Fruit fly (Drosophila melanogaster) whole organism, prepupa: ENCODE results near the gene AlkB.

Experiments
- Blimp-1 ChIP-seq: fragments of 200-800 bp; sonication (Bioruptor generic); optimal IDR thresholded peaks from 3 replicates; lab custom pipeline; 2017; ENCODE audit warnings: missing biosample characterization, missing genetic modification characterization, mild to moderate bottlenecking, moderate library complexity, missing genetic modification reagents
- CG10669 ChIP-seq: fragments of 200-800 bp; sonication (Bioruptor generic); optimal IDR thresholded peaks from 3 replicates; lab custom pipeline; 2018; ENCODE audit warnings: missing biosample characterization, mild to moderate bottlenecking, missing genetic modification characterization, moderate library complexity
- CG15336 ChIP-seq: fragments of 200-800 bp; sonication (Bioruptor generic); IDR thresholded peaks from 2 replicates; pipeline ENCODE4 v1.3.6; 2022; ENCODE audit warnings: missing biosample characterization, missing genetic modification characterization
- CG1621 ChIP-seq: fragments of 200-800 bp; sonication (Bioruptor generic); optimal IDR thresholded peaks from 3 replicates; lab custom pipeline; 2018; ENCODE audit warnings: missing biosample characterization, mild to moderate bottlenecking, missing genetic modification characterization
- CG16779 ChIP-seq: fragments of 200-800 bp; sonication (Bioruptor generic); optimal IDR thresholded peaks from 3 replicates; lab custom pipeline; 2017; ENCODE audit warnings: missing biosample characterization, mild to moderate bottlenecking, missing genetic modification characterization
- CG31627 ChIP-seq: fragments of 200-800 bp; sonication (Bioruptor generic); optimal IDR thresholded peaks from 3 replicates; lab custom pipeline; 2016; ENCODE audit warnings: missing biosample characterization, missing genetic modification characterization
- CG34406 ChIP-seq: fragments of 200-800 bp; sonication (Bioruptor generic); optimal IDR thresholded peaks from 3 replicates; lab custom pipeline; 2016; ENCODE audit warnings: missing biosample characterization, missing genetic modification characterization
- CG3919 ChIP-seq: fragments of 200-800 bp; sonication (Bioruptor generic); optimal IDR thresholded peaks from 3 replicates; lab custom pipeline; 2016; ENCODE audit warnings: missing biosample characterization, missing genetic modification characterization
- CG4318 ChIP-seq: fragments of 200-800 bp; sonication (Bioruptor generic); optimal IDR thresholded peaks from 3 replicates; lab custom pipeline; 2017; ENCODE audit warnings: missing biosample characterization, mild to moderate bottlenecking, missing genetic modification characterization
- CG6163 ChIP-seq: fragments of 200-800 bp; sonication (Bioruptor generic); IDR thresholded peaks from 3 replicates; pipeline ENCODE4 v1.3.6; 2022; ENCODE audit warnings: missing biosample characterization, missing genetic modification characterization
- CG6792 ChIP-seq: fragments of 200-800 bp; sonication (Bioruptor generic); optimal IDR thresholded peaks from 3 replicates; lab custom pipeline; 2016; ENCODE audit warnings: missing biosample characterization, missing genetic modification characterization
- CG6854 ChIP-seq: fragments of 200-800 bp; sonication (Bioruptor generic); optimal IDR thresholded peaks from 2 replicates; lab custom pipeline; 2017; ENCODE audit warnings: missing biosample characterization, mild to moderate bottlenecking, missing genetic modification characterization
- CG8119 ChIP-seq: fragments of 200-800 bp; sonication (Bioruptor generic); IDR thresholded peaks from 3 replicates; pipeline ENCODE4 v1.3.6; 2022; ENCODE audit warnings: missing biosample characterization, missing genetic modification characterization
- CG8632 ChIP-seq: fragments of 200-800 bp; sonication (Bioruptor generic); optimal IDR thresholded peaks from 3 replicates; lab custom pipeline; 2016; ENCODE audit warnings: missing biosample characterization, missing genetic modification characterization
- CG9139 ChIP-seq: fragments of 200-800 bp; sonication (Bioruptor generic); optimal IDR thresholded peaks from 3 replicates; lab custom pipeline; 2017; ENCODE audit warnings: missing biosample characterization, mild to moderate bottlenecking, missing genetic modification characterization
- Eip75B ChIP-seq: fragments of 200-800 bp; sonication (Bioruptor generic); optimal IDR thresholded peaks from 3 replicates; lab custom pipeline; 2016; ENCODE audit warnings: missing biosample characterization, missing genetic modification characterization
- Eip78C ChIP-seq: fragments of 200-800 bp; sonication (Bioruptor generic); peaks from one replicate; lab custom pipeline; 2016; ENCODE audit warnings: missing biosample characterization, missing genetic modification characterization
- Ets21C ChIP-seq: fragments of 200-800 bp; sonication (Bioruptor generic); optimal IDR thresholded peaks from 3 replicates; lab custom pipeline; 2016; ENCODE audit warnings: missing biosample characterization, missing genetic modification characterization
- Gug ChIP-seq: fragments of 200-800 bp; sonication (Bioruptor generic); IDR thresholded peaks from 2 replicates; pipeline ENCODE4 v1.3.6; 2022; ENCODE audit warnings: missing biosample characterization, missing genetic modification characterization
- Hr38 ChIP-seq: sonication (Bioruptor generic); optimal IDR thresholded peaks from 2 replicates; lab custom pipeline; 2016; ENCODE audit warnings: missing biosample characterization, missing genetic modification characterization
- Hr39 ChIP-seq: fragments of 200-800 bp; sonication (Bioruptor generic); optimal IDR thresholded peaks from 2 replicates; lab custom pipeline; 2016; ENCODE audit warnings: missing biosample characterization, missing genetic modification characterization
- Hr4 ChIP-seq: fragments of 200-800 bp; sonication (Bioruptor generic); optimal IDR thresholded peaks from 3 replicates; lab custom pipeline; 2016; ENCODE audit warnings: missing biosample characterization, missing genetic modification characterization
- Lpt ChIP-seq: fragments of 200-800 bp; sonication (Bioruptor generic); optimal IDR thresholded peaks from 3 replicates; lab custom pipeline; 2016; ENCODE audit warnings: missing biosample characterization, missing genetic modification characterization
- OdsH ChIP-seq: fragments of 200-800 bp; sonication (Bioruptor generic); optimal IDR thresholded peaks from 3 replicates; lab custom pipeline; 2016; ENCODE audit warnings: missing biosample characterization, missing genetic modification characterization
- Smox ChIP-seq: fragments of 200-800 bp; sonication (Bioruptor generic); optimal IDR thresholded peaks from 3 replicates; lab custom pipeline; 2016; ENCODE audit warnings: missing biosample characterization, missing genetic modification characterization
- Sox14 ChIP-seq: fragments of 200-800 bp; sonication (Bioruptor generic); optimal IDR thresholded peaks from 3 replicates; lab custom pipeline; 2016; ENCODE audit warnings: missing biosample characterization, missing genetic modification characterization
- cyc ChIP-seq: fragments of 200-800 bp; sonication (Bioruptor generic); optimal IDR thresholded peaks from 3 replicates; lab custom pipeline; 2016; ENCODE audit warnings: missing biosample characterization, missing genetic modification characterization
- dac ChIP-seq: fragments of 200-800 bp; sonication (Bioruptor generic); optimal IDR thresholded peaks from 2 replicates; lab custom pipeline; 2017; ENCODE audit warnings: missing biosample characterization, mild to moderate bottlenecking, missing genetic modification characterization
- dsx ChIP-seq: fragments of 200-800 bp; optimal IDR thresholded peaks from 3 replicates; lab custom pipeline; 2019; ENCODE audit warnings: missing biosample characterization, mild to moderate bottlenecking, missing genetic modification characterization, moderate library complexity; ENCODE audit not compliant: poor library complexity, severe bottlenecking
- esn ChIP-seq: fragments of 200-800 bp; sonication (Bioruptor generic); optimal IDR thresholded peaks from 2 replicates; lab custom pipeline; 2016; ENCODE audit warnings: missing biosample characterization, mild to moderate bottlenecking, missing genetic modification characterization, moderate library complexity
- fd59A ChIP-seq: fragments of 200-800 bp; sonication (Bioruptor generic); optimal IDR thresholded peaks from 2 replicates; lab custom pipeline; 2017; ENCODE audit warnings: missing biosample characterization, mild to moderate bottlenecking, missing genetic modification characterization, missing genetic modification reagents
- fkh ChIP-seq: fragments of 200-800 bp; sonication (Bioruptor generic); optimal IDR thresholded peaks from 3 replicates; lab custom pipeline; 2017; ENCODE audit warnings: missing biosample characterization, mild to moderate bottlenecking, missing genetic modification characterization, moderate library complexity
- ss ChIP-seq, 2 experiments: fragments of 200-800 bp; sonication (Bioruptor generic); optimal IDR thresholded peaks; 2 replicates in 1 of 2; 3 replicates in 1 of 2; lab custom pipeline; 2017 to 2018; ENCODE audit warnings: mild to moderate bottlenecking in 2 of 2, missing biosample characterization in 2 of 2, missing genetic modification characterization in 2 of 2, moderate library complexity in 1 of 2
- svp ChIP-seq: fragments of 200-800 bp; sonication (Bioruptor generic); peaks from one replicate; lab custom pipeline; 2016; ENCODE audit warnings: missing biosample characterization, missing genetic modification characterization
- topi ChIP-seq: fragments of 200-800 bp; sonication (Bioruptor generic); optimal IDR thresholded peaks from 3 replicates; lab custom pipeline; 2016; ENCODE audit warnings: missing biosample characterization, missing genetic modification characterization
- vri ChIP-seq: fragments of 200-800 bp; sonication (Bioruptor generic); optimal IDR thresholded peaks from 3 replicates; lab custom pipeline; 2016; ENCODE audit warnings: missing biosample characterization, mild to moderate bottlenecking, missing genetic modification characterization

AlkB gene

dm6 chrX:15870777-15871757 is 11.8 kb upstream of the AlkB start:
- TF ChIP-seq CG8119 (GFP tag; lab: Robert Waterston, UW) (no peak), Ets21C (no peak), CG6792 (GFP tag; lab: Kevin White, UChicago) (no peak), Hr4 (no peak), CG34406 (GFP tag; lab: Kevin White, UChicago) (no peak), fkh (GFP tag; lab: Kevin White, UChicago) (peak; percentile 84), CG15336 (GFP tag; lab: Robert Waterston, UW) (0 out of 2 replicates have a peak, but pooled peaks have one; percentile 10), CG4318 (GFP tag; lab: Kevin White, UChicago) (no peak), ss (GFP tag; optimal IDR thresholded peaks at IDR 0.05; lab: Kevin White, UChicago) (no peak), Sox14 (no peak), CG6163 (GFP tag; lab: Robert Waterston, UW) (no peak), esn (peak; percentile 9), CG9139 (GFP tag; lab: Kevin White, UChicago) (no peak), CG6854 (GFP tag; lab: Kevin White, UChicago) (peak; percentile 34), fd59A (GFP tag; lab: Kevin White, UChicago) (no peak), Eip78C (GFP tag; lab: Kevin White, UChicago) (peak; percentile 80), dsx (GFP tag; lab: Kevin White, UChicago) (no peak), Hr38 (GFP tag; lab: Kevin White, UChicago) (no peak)

DNA sequence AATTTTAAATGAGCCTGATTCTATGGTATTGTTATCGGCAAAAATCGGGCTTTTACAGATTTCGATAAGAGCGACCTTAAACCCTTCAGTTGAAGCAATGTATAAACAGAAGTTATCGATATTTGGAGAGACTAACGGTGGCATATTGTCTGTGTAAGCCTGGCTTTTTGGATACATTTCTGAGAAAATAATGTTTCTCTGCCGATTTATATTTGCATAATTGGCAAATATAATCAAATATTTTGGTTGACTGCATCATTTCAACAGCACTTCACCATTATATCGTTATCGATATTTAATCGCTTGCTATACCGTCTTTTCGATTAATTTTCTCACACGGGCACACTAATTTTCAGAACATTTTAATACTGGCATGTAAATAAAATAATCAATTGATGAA is 10.6 kb upstream of the AlkB start, which contains the start of gene CG16952:
Gene CG16952 (plus strand): TSS at position 341 of the 400 bp plus-strand sequence.
- TF ChIP-seq CG31627 (peak; percentile 17), CG10669 (GFP tag; lab: Kevin White, UChicago) (no peak), topi (peak; percentile 0), Sox14 (peak; percentile 32), OdsH (GFP tag; lab: Kevin White, UChicago) (no peak), svp (GFP tag; lab: Kevin White, UChicago) (peak; percentile 81), vri (GFP tag; lab: Kevin White, UChicago) (peak; percentile 29), fkh (GFP tag; lab: Kevin White, UChicago) (peak; percentile 49)

- TF ChIP-seq CG8632 (GFP tag; lab: Kevin White, UChicago) (no peak), CG16779 (tag; lab: Kevin White, UChicago) (no peak), Smox (no peak), Blimp-1 (GFP tag; lab: Kevin White, UChicago) (no peak), CG15336 (GFP tag; lab: Robert Waterston, UW) (no peak), CG3919 (GFP tag; lab: Kevin White, UChicago) (no peak), CG34406 (GFP tag; lab: Kevin White, UChicago) (no peak), Lpt (GFP tag; lab: Kevin White, UChicago) (no peak), CG4318 (GFP tag; lab: Kevin White, UChicago) (no peak), CG8119 (GFP tag; lab: Robert Waterston, UW) (no peak), dsx (GFP tag; lab: Kevin White, UChicago) (no peak), CG1621 (tag; lab: Kevin White, UChicago) (no peak), Eip75B (no peak), Gug (no peak), esn (no peak), cyc (GFP tag; lab: Kevin White, UChicago) (no peak), Eip78C (GFP tag; lab: Kevin White, UChicago) (no peak), Hr39 (GFP tag; lab: Kevin White, UChicago) (no peak), dac (GFP tag; lab: Kevin White, UChicago) (no peak)
- TF ChIP-seq, all 60 proteins: peak for 0
Measured at dm6 chrX:15868781-15869180, 9.5 kb upstream of the AlkB start.
